Worm (Caenorhabditis elegans) whole organism, young adult: ENCODE data around the gene ZK1127.3.
A peak's percentile ranks its signal among the peaks of the same experiment; 100 is the strongest.

Source experiments
- Y67H2A.10 ChIP-seq: fragments of 200-800 bp; sonication (Bioruptor generic); conservative IDR thresholded peaks from 2 replicates; pipeline ENCODE4 v1.3.6; 2022; ENCODE audit warnings: missing genetic modification reagents, missing genetic modification characterization, missing compliant biosample characterization
- ama-1 ChIP-seq, 3 experiments: fragments of 150-350 bp in 1 of 3; sonication (generic microtip) in 2 of 3; optimal IDR thresholded peaks; 2 replicates each; lab custom pipeline; 2014 to 2018; ENCODE audit warnings: missing biosample characterization in 2 of 3, missing genetic modification characterization in 2 of 3, missing genetic modification reagents in 2 of 3
- athp-1 ChIP-seq: sonication (generic microtip); optimal IDR thresholded peaks from 2 replicates; lab custom pipeline; 2017; ENCODE audit warnings: mild to moderate bottlenecking, missing genetic modification characterization, missing compliant biosample characterization
- cebp-1 ChIP-seq, 2 experiments: fragments of 200-800 bp in 1 of 2; sonication (Bioruptor generic) in 1 of 2; sonication (generic microtip) in 1 of 2; IDR thresholded peaks in 1 of 2; optimal IDR thresholded peaks in 1 of 2; 2 replicates each; pipeline versions ENCODE4 v1.3.6 to Lab custom; 2017 to 2022; ENCODE audit warnings: missing compliant biosample characterization in 2 of 2, missing genetic modification characterization in 2 of 2, mild to moderate bottlenecking in 1 of 2, missing genetic modification reagents in 1 of 2, moderate library complexity in 1 of 2
- hlh-26 ChIP-seq: fragments of 200-800 bp; sonication (Bioruptor generic); conservative IDR thresholded peaks from 2 replicates; pipeline ENCODE4 v1.3.6; 2022; ENCODE audit warnings: missing genetic modification reagents, missing genetic modification characterization, missing compliant biosample characterization
- lin-35 ChIP-seq, 3 experiments: fragments of 150-350 bp in 2 of 3; sonication (generic microtip) in 1 of 3; optimal IDR thresholded peaks; 2 replicates each; lab custom pipeline; 2014 to 2018; ENCODE audit warnings: missing biosample characterization in 3 of 3, missing genetic modification characterization in 3 of 3, missing genetic modification reagents in 3 of 3
- pha-4 ChIP-seq: fragments of 150-350 bp; sonication (generic microtip); optimal IDR thresholded peaks from 2 replicates; lab custom pipeline; 2014; ENCODE audit warnings: missing biosample characterization, missing genetic modification reagents, missing genetic modification characterization
- tlf-1 ChIP-seq: fragments of 200-800 bp; sonication (Bioruptor generic); optimal IDR thresholded peaks from 2 replicates; lab custom pipeline; 2018; ENCODE audit warnings: mild to moderate bottlenecking, missing genetic modification characterization, missing compliant biosample characterization
- unc-62 ChIP-seq: fragments of 150-350 bp; optimal IDR thresholded peaks from 2 replicates; lab custom pipeline; 2014; ENCODE audit warnings: missing biosample characterization, missing genetic modification reagents, missing genetic modification characterization
- xnd-1 ChIP-seq: sonication (generic microtip); optimal IDR thresholded peaks from 2 replicates; lab custom pipeline; 2016; ENCODE audit warnings: missing genotype, missing genetic modification reagents, missing genetic modification characterization, missing compliant biosample characterization

DNA sequence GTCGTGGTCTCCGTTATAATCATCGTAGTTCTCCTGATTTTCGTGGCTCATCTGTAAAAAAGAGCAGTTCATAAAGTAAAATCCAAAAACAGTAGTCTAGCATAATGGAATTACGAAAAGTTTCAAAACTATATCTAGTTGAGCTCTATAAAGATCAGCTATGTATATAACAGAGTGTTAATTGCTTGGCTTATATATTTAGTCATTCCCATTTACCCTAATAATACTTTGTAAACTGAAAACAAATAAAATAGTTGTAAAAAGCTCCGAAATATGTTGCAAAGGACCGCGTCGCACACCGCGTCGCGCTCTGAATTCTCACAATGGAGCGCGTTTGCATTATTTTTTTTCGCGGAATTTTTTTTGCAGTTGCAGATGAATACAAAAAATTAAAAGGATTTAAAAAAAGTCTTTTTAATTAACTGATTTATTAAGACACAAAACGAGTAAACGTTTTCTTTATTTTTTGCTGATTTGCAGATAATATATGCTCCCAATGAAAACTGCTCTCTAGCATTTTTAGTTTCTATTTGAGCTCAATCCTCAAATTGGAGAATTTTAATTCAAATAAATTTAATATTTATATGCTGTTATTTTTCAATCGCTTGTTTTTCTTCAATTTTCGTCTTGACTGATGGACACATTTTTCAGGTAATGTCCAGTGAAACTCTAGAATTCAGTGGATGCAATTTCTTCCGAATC, 4.9 kb upstream of the ZK1127.3 start, which contains the start of the genes tcer-1 and ZK1127.5:
- TF ChIP-seq tlf-1 (GFP tag; lab: Kevin White, UChicago) (no peak), athp-1 (tag; lab: Kevin White, UChicago) (no peak), pha-4 (no peak), hlh-26 (GFP tag; lab: Robert Waterston, UW) (no peak), Y67H2A.10 (GFP tag; lab: Robert Waterston, UW) (no peak), ama-1 (optimal IDR thresholded peaks at IDR 0.05; lab: Kevin White, UChicago) (no peak), ama-1 (GFP tag; optimal IDR thresholded peaks at IDR 0.05; lab: Kevin White, UChicago) (no peak), lin-35 (GFP tag; optimal IDR thresholded peaks at IDR 0.05; lab: Kevin White, UChicago) (peak in 1 of 3 experiments; percentile 57), xnd-1 (tag; lab: Kevin White, UChicago) (no peak), cebp-1 (GFP tag; IDR thresholded peaks at IDR 0.05; lab: Robert Waterston, UW) (no peak), cebp-1 (tag; optimal IDR thresholded peaks at IDR 0.05; lab: Kevin White, UChicago) (peak; percentile 1), unc-62 (GFP tag; lab: Kevin White, UChicago) (no peak)
